Worm (Caenorhabditis elegans) whole organism, L1 larva: ENCODE measurements around the gene grl-3.

Source experiments
- F16B12.6 ChIP-seq: fragments of 150-350 bp; optimal IDR thresholded peaks from 2 replicates; lab custom pipeline; 2014; ENCODE audit warnings: missing biosample characterization, missing genetic modification characterization
- aha-1 ChIP-seq: fragments of 150-350 bp; optimal IDR thresholded peaks from 2 replicates; lab custom pipeline; 2014; ENCODE audit warnings: missing biosample characterization, missing genetic modification characterization
- alr-1 ChIP-seq: fragments of 200-800 bp; sonication (Bioruptor generic); optimal IDR thresholded peaks from 2 replicates; lab custom pipeline; 2018; ENCODE audit warnings: borderline replicate concordance, mild to moderate bottlenecking, missing genetic modification characterization, missing compliant biosample characterization
- ama-1 ChIP-seq: fragments of 150-350 bp; optimal IDR thresholded peaks from 2 replicates; lab custom pipeline; 2014
- ceh-63 ChIP-seq: fragments of 200-800 bp; sonication (Bioruptor generic); optimal IDR thresholded peaks from 2 replicates; lab custom pipeline; 2018; ENCODE audit warnings: mild to moderate bottlenecking, missing genetic modification characterization, missing compliant biosample characterization
- ceh-82 ChIP-seq, 3 experiments: fragments of 150-350 bp in 1 of 3; sonication (generic microtip) in 2 of 3; optimal IDR thresholded peaks; 2 replicates each; lab custom pipeline; 2014 to 2017; ENCODE audit warnings: missing biosample characterization in 3 of 3, missing genetic modification characterization in 3 of 3
- ces-1 ChIP-seq: fragments of 150-350 bp; optimal IDR thresholded peaks from 2 replicates; lab custom pipeline; 2014; ENCODE audit warnings: missing biosample characterization, missing genetic modification reagents, missing genetic modification characterization
- dsc-1 ChIP-seq: sonication (generic microtip); optimal IDR thresholded peaks from 2 replicates; lab custom pipeline; 2016; ENCODE audit warnings: mild to moderate bottlenecking, missing genetic modification characterization, missing compliant biosample characterization
- egl-27 ChIP-seq, 2 experiments: fragments of 150-350 bp in 1 of 2; sonication (generic microtip); optimal IDR thresholded peaks; 3 replicates each; lab custom pipeline; 2017 to 2018; ENCODE audit warnings: missing biosample characterization in 2 of 2, missing genetic modification characterization in 2 of 2, missing genetic modification reagents in 2 of 2
- fkh-4 ChIP-seq: sonication (generic microtip); optimal IDR thresholded peaks from 2 replicates; lab custom pipeline; 2016; ENCODE audit warnings: missing compliant biosample characterization, missing genetic modification characterization, borderline replicate concordance
- fkh-8 ChIP-seq: sonication (generic microtip); optimal IDR thresholded peaks from 2 replicates; lab custom pipeline; 2016; ENCODE audit warnings: mild to moderate bottlenecking, missing genetic modification characterization, missing compliant biosample characterization
- grh-1 ChIP-seq: fragments of 200-800 bp; sonication (Bioruptor generic); IDR thresholded peaks from 2 replicates; pipeline ENCODE4 v1.3.6; 2022; ENCODE audit warnings: missing genetic modification reagents, missing genetic modification characterization, missing compliant biosample characterization
- lin-14 ChIP-seq: fragments of 200-800 bp; sonication (Bioruptor generic); optimal IDR thresholded peaks from 2 replicates; lab custom pipeline; 2018; ENCODE audit warnings: mild to moderate bottlenecking, missing genetic modification characterization, moderate library complexity, missing compliant biosample characterization
- lin-15B ChIP-seq: fragments of 150-350 bp; sonication (generic microtip); optimal IDR thresholded peaks from 3 replicates; lab custom pipeline; 2014; ENCODE audit warnings: missing biosample characterization, missing genetic modification characterization
- lin-35 ChIP-seq, 2 experiments: fragments of 150-350 bp; optimal IDR thresholded peaks; 2 replicates each; lab custom pipeline; 2014; ENCODE audit warnings: missing biosample characterization in 2 of 2, missing genetic modification characterization in 2 of 2, missing genetic modification reagents in 2 of 2
- lin-39 ChIP-seq: fragments of 150-350 bp; optimal IDR thresholded peaks from 2 replicates; lab custom pipeline; 2014; ENCODE audit warnings: missing biosample characterization, missing genetic modification reagents, missing genetic modification characterization
- lsy-2 ChIP-seq, 2 experiments: fragments of 150-350 bp; optimal IDR thresholded peaks; 2 replicates each; lab custom pipeline; 2014; ENCODE audit warnings: missing biosample characterization in 2 of 2, missing genetic modification characterization in 2 of 2
- mab-9 ChIP-seq: fragments of 200-800 bp; sonication (Bioruptor generic); IDR thresholded peaks from 2 replicates; pipeline ENCODE4 v1.3.6; 2022; ENCODE audit warnings: missing genetic modification reagents, missing genetic modification characterization, missing compliant biosample characterization
- mdl-1 ChIP-seq, 2 experiments: fragments of 150-350 bp; optimal IDR thresholded peaks; 2 replicates each; lab custom pipeline; 2014 to 2017; ENCODE audit warnings: missing biosample characterization in 2 of 2, missing genetic modification characterization in 2 of 2, inconsistent platforms in 1 of 2
- mef-2 ChIP-seq: fragments of 150-350 bp; optimal IDR thresholded peaks from 2 replicates; lab custom pipeline; 2014; ENCODE audit warnings: missing biosample characterization, missing genetic modification characterization
- nhr-12 ChIP-seq: sonication (generic microtip); optimal IDR thresholded peaks from 2 replicates; lab custom pipeline; 2017; ENCODE audit warnings: missing biosample characterization, missing genetic modification characterization
- nhr-19 ChIP-seq: fragments of 200-800 bp; sonication (Bioruptor generic); conservative IDR thresholded peaks from 2 replicates; pipeline ENCODE4 v1.3.6; 2022; ENCODE audit warnings: missing genetic modification characterization, missing compliant biosample characterization
- nhr-28 ChIP-seq: fragments of 150-350 bp; optimal IDR thresholded peaks from 2 replicates; lab custom pipeline; 2014; ENCODE audit warnings: missing biosample characterization, missing genetic modification characterization
- nhr-47 ChIP-seq: sonication (generic microtip); optimal IDR thresholded peaks from 2 replicates; lab custom pipeline; 2016; ENCODE audit warnings: mild to moderate bottlenecking, missing genetic modification characterization, moderate library complexity, missing compliant biosample characterization
- nhr-71 ChIP-seq: sonication (generic microtip); optimal IDR thresholded peaks from 2 replicates; lab custom pipeline; 2016; ENCODE audit warnings: mild to moderate bottlenecking, missing genetic modification characterization, moderate library complexity, missing compliant biosample characterization
- nhr-84 ChIP-seq: sonication (generic microtip); optimal IDR thresholded peaks from 2 replicates; lab custom pipeline; 2017; ENCODE audit warnings: missing biosample characterization, missing genetic modification characterization
- nhr-90 ChIP-seq: sonication (generic microtip); optimal IDR thresholded peaks from 2 replicates; lab custom pipeline; 2016; ENCODE audit warnings: mild to moderate bottlenecking, missing genetic modification characterization, missing compliant biosample characterization; ENCODE audit not compliant: poor library complexity
- pag-3 ChIP-seq: sonication (generic microtip); optimal IDR thresholded peaks from 2 replicates; lab custom pipeline; 2017; ENCODE audit warnings: missing genetic modification characterization, mild to moderate bottlenecking, missing compliant biosample characterization, antibody characterized with exemption, borderline replicate concordance; ENCODE audit not compliant: insufficient read depth
- pqm-1 ChIP-seq: sonication (generic microtip); optimal IDR thresholded peaks from 3 replicates; lab custom pipeline; 2017; ENCODE audit warnings: missing biosample characterization, missing genetic modification characterization
- rnt-1 ChIP-seq: sonication (generic microtip); optimal IDR thresholded peaks from 2 replicates; lab custom pipeline; 2016; ENCODE audit warnings: mild to moderate bottlenecking, missing genetic modification characterization, moderate library complexity, missing compliant biosample characterization
- snu-23 ChIP-seq: sonication (generic microtip); optimal IDR thresholded peaks from 2 replicates; lab custom pipeline; 2016; ENCODE audit warnings: missing genetic modification characterization, missing compliant biosample characterization
- sup-37 ChIP-seq: fragments of 200-800 bp; sonication (Bioruptor generic); optimal IDR thresholded peaks from 2 replicates; lab custom pipeline; 2018; ENCODE audit warnings: mild to moderate bottlenecking, missing genetic modification characterization, missing compliant biosample characterization
- swsn-7 ChIP-seq: sonication (generic microtip); optimal IDR thresholded peaks from 2 replicates; lab custom pipeline; 2016; ENCODE audit warnings: missing genetic modification characterization, missing compliant biosample characterization
- tbx-2 ChIP-seq: sonication (generic microtip); optimal IDR thresholded peaks from 2 replicates; lab custom pipeline; 2016; ENCODE audit warnings: missing genetic modification characterization, missing compliant biosample characterization
- tlp-1 ChIP-seq: fragments of 150-350 bp; optimal IDR thresholded peaks from 2 replicates; lab custom pipeline; 2014; ENCODE audit warnings: missing biosample characterization, missing genetic modification characterization
- unc-130 ChIP-seq: fragments of 150-350 bp; optimal IDR thresholded peaks from 2 replicates; lab custom pipeline; 2017; ENCODE audit warnings: missing biosample characterization, missing genetic modification characterization, inconsistent platforms
- unc-62 ChIP-seq: fragments of 150-350 bp; optimal IDR thresholded peaks from 2 replicates; lab custom pipeline; 2014; ENCODE audit warnings: missing biosample characterization, missing genetic modification reagents, missing genetic modification characterization
- unc-86 ChIP-seq: sonication (generic microtip); optimal IDR thresholded peaks from 2 replicates; lab custom pipeline; 2016; ENCODE audit warnings: missing genetic modification characterization, missing compliant biosample characterization
- xbp-1 ChIP-seq: sonication (generic microtip); optimal IDR thresholded peaks from 2 replicates; lab custom pipeline; 2016; ENCODE audit warnings: missing genetic modification characterization, missing compliant biosample characterization
- zag-1 ChIP-seq: fragments of 150-350 bp; optimal IDR thresholded peaks from 2 replicates; lab custom pipeline; 2014; ENCODE audit warnings: missing biosample characterization, missing genetic modification characterization
- zip-4 ChIP-seq: fragments of 200-800 bp; sonication (Bioruptor generic); optimal IDR thresholded peaks from 2 replicates; lab custom pipeline; 2018; ENCODE audit warnings: mild to moderate bottlenecking, missing genetic modification characterization, moderate library complexity, missing compliant biosample characterization
- ztf-11 ChIP-seq, 2 experiments: sonication (generic microtip); optimal IDR thresholded peaks; 2 replicates each; lab custom pipeline; 2016 to 2017; ENCODE audit warnings: missing genetic modification characterization in 2 of 2, missing biosample characterization in 1 of 2, missing compliant biosample characterization in 1 of 2

grl-3 gene

ce11 chrV:11436407-11436806 is 25.1 kb downstream of the grl-3 start:
- TF ChIP-seq lin-14 (GFP tag; lab: Kevin White, UChicago) = peak; percentile 33
- TF ChIP-seq unc-130 (tag; lab: Kevin White, UChicago) = no peak

DNA sequence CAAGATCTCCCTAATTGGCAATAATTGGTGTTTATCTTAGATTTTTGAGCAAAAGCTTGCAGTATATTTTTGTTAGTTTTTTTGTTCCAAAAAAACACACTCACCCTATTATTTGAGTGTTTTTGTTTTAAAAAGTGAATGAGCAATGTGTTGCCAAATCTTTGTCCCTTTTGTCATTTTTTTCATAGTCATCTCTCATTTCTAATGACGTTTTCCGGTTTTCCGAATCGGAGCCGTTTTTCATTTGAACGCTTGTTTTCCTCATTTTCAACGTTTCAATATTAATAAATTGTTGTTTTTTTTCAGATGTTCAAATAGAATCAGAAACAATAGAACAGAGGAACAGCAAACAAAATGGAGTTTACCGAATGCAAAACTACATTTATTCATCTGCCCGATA is 27.2 kb downstream of the grl-3 start, which contains the start of gene dmsr-1:
Gene dmsr-1, plus strand, starts transcription at position 301 of the 400 bp plus-strand sequence.
- TF ChIP-seq mef-2 (no peak), egl-27 (tag; optimal IDR thresholded peaks at IDR 0.05; lab: Kevin White, UChicago) (no peak), zip-4 (GFP tag; lab: Kevin White, UChicago) (no peak), mdl-1 (tag; optimal IDR thresholded peaks at IDR 0.05; lab: Kevin White, UChicago) (no peak)

- TF ChIP-seq grh-1 = no peak
- TF ChIP-seq pqm-1 = no peak
- no peak for TF ChIP-seq lin-14 (GFP tag; lab: Kevin White, UChicago)
- no peak for TF ChIP-seq nhr-19 (GFP tag; lab: Robert Waterston, UW)
- TF ChIP-seq ceh-82 (tag; optimal IDR thresholded peaks at IDR 0.05; lab: Kevin White, UChicago) = no peak
- TF ChIP-seq ces-1 (GFP tag; lab: Kevin White, UChicago) = no peak
- TF ChIP-seq zag-1 (tag; lab: Kevin White, UChicago) = no peak
- TF ChIP-seq nhr-90 (tag; lab: Kevin White, UChicago) = no peak
- no peak for TF ChIP-seq F16B12.6 (tag; lab: Kevin White, UChicago)
- TF ChIP-seq rnt-1 (tag; lab: Kevin White, UChicago) = no peak
- TF ChIP-seq snu-23 (GFP tag; lab: Kevin White, UChicago) = no peak
- TF ChIP-seq mef-2 = no peak
- TF ChIP-seq unc-86 (tag; lab: Kevin White, UChicago) = no peak
- TF ChIP-seq nhr-71 = no peak
- TF ChIP-seq sup-37 (GFP tag; lab: Kevin White, UChicago) = no peak
These were observed 27.9 kb downstream of the grl-3 start for ce11 chrV:11439202-11439601.

ce11 chrV:11443503-11443902 is 32.2 kb downstream of the grl-3 start, which contains the start of gene F57B7.2:
F57B7.2 (minus strand) TSS chrV:11443603.
- TF ChIP-seq tlp-1 (tag; lab: Kevin White, UChicago) (no peak), lin-14 (GFP tag; lab: Kevin White, UChicago) (peak; percentile 38)

DNA sequence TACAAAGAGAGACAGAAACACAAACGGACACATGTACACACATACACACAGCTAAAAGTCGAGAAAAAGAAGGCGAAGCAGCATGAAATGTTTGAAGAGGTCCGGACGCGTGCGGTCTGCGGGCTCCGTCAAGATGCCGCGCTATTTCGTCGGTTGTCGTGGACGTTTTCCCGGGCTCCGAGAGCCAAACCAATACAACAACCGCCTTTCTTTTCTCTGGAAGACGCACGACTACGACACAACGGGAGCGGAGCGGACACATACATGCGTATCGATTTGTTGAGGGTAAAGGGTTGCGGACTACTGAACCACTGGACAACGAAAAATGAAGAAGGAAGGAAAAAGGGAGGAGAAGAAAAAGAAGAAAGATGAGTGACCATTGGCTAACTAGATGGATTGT is 34.1 kb downstream of the grl-3 start:
- TF ChIP-seq unc-86 (tag; lab: Kevin White, UChicago) (peak; percentile 7), unc-62 (GFP tag; lab: Kevin White, UChicago) (no peak), sup-37 (GFP tag; lab: Kevin White, UChicago) (no peak), nhr-71 (peak; percentile 26), lin-35 (GFP tag; optimal IDR thresholded peaks at IDR 0.05; lab: Kevin White, UChicago) (peak in 1 of 2 experiments; percentile 6), tbx-2 (tag; lab: Kevin White, UChicago) (peak; percentile 16), lin-14 (GFP tag; lab: Kevin White, UChicago) (peak; percentile 80), nhr-47 (tag; lab: Kevin White, UChicago) (peak; percentile 0)

ce11 chrV:11446297-11446696 is 35.0 kb downstream of the grl-3 start, which contains the start of gene mig-17:
mig-17 (plus strand) TSS chrV:11446685.
- no peak for TF ChIP-seq nhr-84 (tag; lab: Kevin White, UChicago)
- no peak for TF ChIP-seq fkh-8 (tag; lab: Kevin White, UChicago)
- no peak for TF ChIP-seq lsy-2 (tag; optimal IDR thresholded peaks at IDR 0.05; lab: Kevin White, UChicago)
- TF ChIP-seq xbp-1 = no peak
- TF ChIP-seq nhr-12 (tag; lab: Kevin White, UChicago) = no peak
- peak; percentile 42 for TF ChIP-seq dsc-1 (tag; lab: Kevin White, UChicago)
- TF ChIP-seq snu-23 (GFP tag; lab: Kevin White, UChicago) = no peak
- no peak for TF ChIP-seq F16B12.6 (tag; lab: Kevin White, UChicago)
- no peak for TF ChIP-seq unc-62 (GFP tag; lab: Kevin White, UChicago)
- TF ChIP-seq ceh-63 (GFP tag; lab: Kevin White, UChicago) = no peak
- no peak for TF ChIP-seq lin-39 (tag; lab: Kevin White, UChicago)
- TF ChIP-seq lin-14 (GFP tag; lab: Kevin White, UChicago) = peak; percentile 60
- TF ChIP-seq aha-1 = no peak
- TF ChIP-seq alr-1 (tag; lab: Kevin White, UChicago) = no peak
- TF ChIP-seq mab-9 (GFP tag; lab: Robert Waterston, UW) = no peak
- no peak for TF ChIP-seq ztf-11 (tag; optimal IDR thresholded peaks at IDR 0.05; lab: Kevin White, UChicago)
- TF ChIP-seq fkh-4 (tag; lab: Kevin White, UChicago) = no peak
- TF ChIP-seq pag-3 (tag; lab: Kevin White, UChicago) = peak; percentile 72
- TF ChIP-seq lin-15B (tag; lab: Kevin White, UChicago) = no peak
- TF ChIP-seq ama-1 = no peak
- TF ChIP-seq swsn-7 (tag; lab: Kevin White, UChicago) = no peak
- no peak for TF ChIP-seq nhr-28 (tag; lab: Kevin White, UChicago)
- TF ChIP-seq egl-27 (tag; optimal IDR thresholded peaks at IDR 0.05; lab: Kevin White, UChicago) = no peak
